Fruit fly (Drosophila melanogaster): ENCODE results near the gene Lsd-1.

The Lsd-1 gene

dm6 chr3R:23727657-23728056, 36.0 kb upstream of the Lsd-1 start:
- no peak for TF ChIP-seq Clk (GFP tag; optimal IDR thresholded peaks at IDR 0.05)
- no peak for TF ChIP-seq ovo (GFP tag; optimal IDR thresholded peaks at IDR 0.05)
- no peak for TF ChIP-seq pad (GFP tag; optimal IDR thresholded peaks at IDR 0.05)
- TF ChIP-seq CG11617 (GFP tag; optimal IDR thresholded peaks at IDR 0.05) = no peak
- no peak for TF ChIP-seq kay (GFP tag; ENCODE audit: borderline replicate concordance)
- no peak for TF ChIP-seq cic (GFP tag; optimal IDR thresholded peaks at IDR 0.05)
- no peak for TF ChIP-seq CG7045 (GFP tag; optimal IDR thresholded peaks at IDR 0.05)
- no peak for TF ChIP-seq cnc (optimal IDR thresholded peaks at IDR 0.05)
- no peak for TF ChIP-seq CG12768 (GFP tag; optimal IDR thresholded peaks at IDR 0.05)
- no peak for TF ChIP-seq CG33017 (tag; optimal IDR thresholded peaks at IDR 0.05)
- TF ChIP-seq CG7101 (tag; optimal IDR thresholded peaks at IDR 0.05) = no peak

- TF ChIP-seq bab1 (GFP tag; optimal IDR thresholded peaks at IDR 0.05) (no peak), CG1620 (GFP tag; optimal IDR thresholded peaks at IDR 0.05) (no peak), CG5204 (GFP tag; optimal IDR thresholded peaks at IDR 0.05) (peak; percentile 16), Mnt (GFP tag; optimal IDR thresholded peaks at IDR 0.05) (peak; percentile 62), CG7045 (GFP tag; optimal IDR thresholded peaks at IDR 0.05) (no peak), Hr96 (GFP tag; optimal IDR thresholded peaks at IDR 0.05) (no peak), CG7101 (tag; optimal IDR thresholded peaks at IDR 0.05) (peak; percentile 26), CG12768 (GFP tag; optimal IDR thresholded peaks at IDR 0.05) (peak; percentile 79), toe (GFP tag; optimal IDR thresholded peaks at IDR 0.05) (no peak), tj (GFP tag; optimal IDR thresholded peaks at IDR 0.05) (peak; percentile 22), CG11617 (GFP tag; optimal IDR thresholded peaks at IDR 0.05) (no peak), CG14711 (tag; optimal IDR thresholded peaks at IDR 0.05) (no peak), kay (GFP tag; ENCODE audit: borderline replicate concordance) (peak; percentile 96), cic (GFP tag; optimal IDR thresholded peaks at IDR 0.05) (peak; percentile 85), pad (GFP tag; optimal IDR thresholded peaks at IDR 0.05) (no peak), CG33017 (tag; optimal IDR thresholded peaks at IDR 0.05) (peak; percentile 53), ovo (GFP tag; optimal IDR thresholded peaks at IDR 0.05) (peak; percentile 24)
Observed at dm6 chr3R:23728086-23728485, 35.6 kb upstream of the Lsd-1 start.

- peak; percentile 37 for TF ChIP-seq CG11617 (GFP tag; optimal IDR thresholded peaks at IDR 0.05)
- peak; percentile 37 for TF ChIP-seq CG14711 (tag; optimal IDR thresholded peaks at IDR 0.05)
- no peak for TF ChIP-seq CG1620 (GFP tag; optimal IDR thresholded peaks at IDR 0.05)
- no peak for TF ChIP-seq CG5204 (GFP tag; optimal IDR thresholded peaks at IDR 0.05)
- TF ChIP-seq tj (GFP tag; optimal IDR thresholded peaks at IDR 0.05) = no peak
- TF ChIP-seq Crg-1 (GFP tag; optimal IDR thresholded peaks at IDR 0.05) = peak; percentile 77
- TF ChIP-seq Clk (GFP tag; optimal IDR thresholded peaks at IDR 0.05) = peak; percentile 23
- TF ChIP-seq CG12768 (GFP tag; optimal IDR thresholded peaks at IDR 0.05) = peak; percentile 77
- TF ChIP-seq CG7045 (GFP tag; optimal IDR thresholded peaks at IDR 0.05) = peak; percentile 74
- TF ChIP-seq bab1 (GFP tag; optimal IDR thresholded peaks at IDR 0.05) = no peak
- TF ChIP-seq pad (GFP tag; optimal IDR thresholded peaks at IDR 0.05) = peak; percentile 42
- TF ChIP-seq CG33017 (tag; optimal IDR thresholded peaks at IDR 0.05) = peak; percentile 82
- TF ChIP-seq cnc (optimal IDR thresholded peaks at IDR 0.05) = no peak
- TF ChIP-seq kay (GFP tag; ENCODE audit: borderline replicate concordance) = peak; percentile 57
- TF ChIP-seq toe (GFP tag; optimal IDR thresholded peaks at IDR 0.05) = peak; percentile 7
- peak; percentile 71 for TF ChIP-seq CG7101 (tag; optimal IDR thresholded peaks at IDR 0.05)
- TF ChIP-seq cic (GFP tag; optimal IDR thresholded peaks at IDR 0.05) = peak; percentile 91
- TF ChIP-seq ovo (GFP tag; optimal IDR thresholded peaks at IDR 0.05) = peak; percentile 65
- TF ChIP-seq Mnt (GFP tag; optimal IDR thresholded peaks at IDR 0.05) = peak; percentile 61
- TF ChIP-seq Hr96 (GFP tag; optimal IDR thresholded peaks at IDR 0.05) = no peak
Observed at dm6 chr3R:23729066-23729465, 34.6 kb upstream of the Lsd-1 start.

- TF ChIP-seq Crg-1 (GFP tag; optimal IDR thresholded peaks at IDR 0.05) (no peak), kay (GFP tag; ENCODE audit: borderline replicate concordance) (peak; percentile 18), CG14711 (tag; optimal IDR thresholded peaks at IDR 0.05) (no peak), bab1 (GFP tag; optimal IDR thresholded peaks at IDR 0.05) (peak; percentile 33), cnc (optimal IDR thresholded peaks at IDR 0.05) (no peak), CG5204 (GFP tag; optimal IDR thresholded peaks at IDR 0.05) (no peak), CG7101 (tag; optimal IDR thresholded peaks at IDR 0.05) (no peak), CG12768 (GFP tag; optimal IDR thresholded peaks at IDR 0.05) (peak; percentile 87), cic (GFP tag; optimal IDR thresholded peaks at IDR 0.05) (peak; percentile 82), CG33017 (tag; optimal IDR thresholded peaks at IDR 0.05) (peak; percentile 36), Clk (GFP tag; optimal IDR thresholded peaks at IDR 0.05) (no peak), CG7045 (GFP tag; optimal IDR thresholded peaks at IDR 0.05) (peak; percentile 10), tj (GFP tag; optimal IDR thresholded peaks at IDR 0.05) (peak; percentile 28), pad (GFP tag; optimal IDR thresholded peaks at IDR 0.05) (peak; percentile 12), CG11617 (GFP tag; optimal IDR thresholded peaks at IDR 0.05) (peak; percentile 13), Mnt (GFP tag; optimal IDR thresholded peaks at IDR 0.05) (peak; percentile 5)
Observed at dm6 chr3R:23729632-23730471, 33.8 kb upstream of the Lsd-1 start.

- no peak for TF ChIP-seq CG33017 (tag; optimal IDR thresholded peaks at IDR 0.05)
- TF ChIP-seq CG5204 (GFP tag; optimal IDR thresholded peaks at IDR 0.05) = no peak
- no peak for TF ChIP-seq Hr96 (GFP tag; optimal IDR thresholded peaks at IDR 0.05)
- no peak for TF ChIP-seq cnc (optimal IDR thresholded peaks at IDR 0.05)
- no peak for TF ChIP-seq bab1 (GFP tag; optimal IDR thresholded peaks at IDR 0.05)
- no peak for TF ChIP-seq pad (GFP tag; optimal IDR thresholded peaks at IDR 0.05)
Observed at dm6 chr3R:23730472-23730801, 33.2 kb upstream of the Lsd-1 start.

dm6 chr3R:23732533-23732932, 31.1 kb upstream of the Lsd-1 start:
- peak; percentile 83 to 97 for TF ChIP-seq cnc (optimal IDR thresholded peaks at IDR 0.05)
- TF ChIP-seq ovo (GFP tag; optimal IDR thresholded peaks at IDR 0.05) = no peak
- no peak for TF ChIP-seq cic (GFP tag; optimal IDR thresholded peaks at IDR 0.05)
- TF ChIP-seq Hr96 (GFP tag; optimal IDR thresholded peaks at IDR 0.05) = no peak

All from whole organism, adult.